Worm (Caenorhabditis elegans) whole organism, L4 larva: ENCODE measurements around the gene sec-16A.1.

Experiments used
- ceh-82 ChIP-seq: sonication (generic microtip); optimal IDR thresholded peaks from 2 replicates; lab custom pipeline; 2017; ENCODE audit warnings: missing biosample characterization, missing genetic modification characterization
- ces-1 ChIP-seq: fragments of 150-350 bp; sonication (generic microtip); optimal IDR thresholded peaks from 4 replicates; lab custom pipeline; 2014; ENCODE audit warnings: missing biosample characterization, missing genetic modification reagents, missing genetic modification characterization
- nhr-28 ChIP-seq: fragments of 150-350 bp; optimal IDR thresholded peaks from 2 replicates; lab custom pipeline; 2014; ENCODE audit warnings: missing biosample characterization, missing genetic modification characterization
- nhr-6 ChIP-seq: fragments of 150-350 bp; optimal IDR thresholded peaks from 2 replicates; lab custom pipeline; 2014; ENCODE audit warnings: missing biosample characterization, missing genetic modification characterization
- pha-4 ChIP-seq, 2 experiments: fragments of 150-350 bp in 1 of 2; fragments of 200-800 bp in 1 of 2; sonication (Bioruptor generic) in 1 of 2; IDR thresholded peaks in 1 of 2; optimal IDR thresholded peaks in 1 of 2; 2 replicates each; pipeline versions ENCODE4 v1.3.6 to Lab custom; 2014 to 2022; ENCODE audit warnings: missing genetic modification characterization in 2 of 2, missing genetic modification reagents in 2 of 2, missing biosample characterization in 1 of 2, missing compliant biosample characterization in 1 of 2
- snpc-1.2 ChIP-seq: fragments of 200-800 bp; sonication (Bioruptor generic); IDR thresholded peaks from 2 replicates; pipeline ENCODE4 v1.3.6; 2022; ENCODE audit warnings: missing genetic modification reagents, missing genetic modification characterization, missing compliant biosample characterization
- snpc-4 ChIP-seq: fragments of 150-350 bp; optimal IDR thresholded peaks from 2 replicates; lab custom pipeline; 2014; ENCODE audit warnings: missing biosample characterization, missing genetic modification characterization

- TF ChIP-seq ces-1 (GFP tag; lab: Kevin White, UChicago) (no peak), ceh-82 (tag; lab: Kevin White, UChicago) (no peak), snpc-4 (tag; lab: Kevin White, UChicago) (no peak), snpc-1.2 (GFP tag; lab: Robert Waterston, UW) (no peak), nhr-28 (tag; lab: Kevin White, UChicago) (no peak), pha-4 (GFP tag; IDR thresholded peaks at IDR 0.05; lab: Robert Waterston, UW) (no peak), pha-4 (tag; optimal IDR thresholded peaks at IDR 0.05; lab: Kevin White, UChicago) (no peak), nhr-6 (tag; lab: Kevin White, UChicago) (no peak)
These were observed 24.4 kb upstream of the sec-16A.1 start, which contains the start of gene ZK507.1 for ce11 chrIII:9101212-9101611.
